Worm (Caenorhabditis elegans): ENCODE results near the gene K07E3.9.
A peak's percentile ranks its signal among the peaks of the same experiment; 100 is the strongest.

K07E3.9 gene

DNA sequence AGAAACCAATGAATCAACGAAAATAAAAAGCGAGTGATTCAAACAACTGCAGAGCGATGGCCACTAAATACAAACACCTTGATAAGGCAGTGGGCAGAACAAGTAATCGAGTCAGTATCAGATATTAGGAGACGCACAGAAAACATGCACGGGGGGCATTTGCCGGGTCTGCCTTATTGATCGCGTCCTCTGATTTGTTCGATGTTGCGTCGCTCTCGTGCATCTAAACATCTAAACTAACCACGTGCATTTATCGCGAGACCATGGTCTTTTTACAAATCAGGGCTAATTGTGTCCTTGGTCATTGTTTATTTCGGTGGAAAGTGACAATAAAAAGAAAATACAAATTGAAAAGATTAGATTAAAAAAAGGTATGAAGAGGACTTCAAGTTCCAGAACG is 24.1 kb upstream of the K07E3.9 start, which contains the start of gene K07E3.4:
TSS of gene K07E3.4 (minus strand) at position 100 of the 400 bp plus-strand sequence.
- TF ChIP-seq ceh-32 (tag; optimal IDR thresholded peaks at IDR 0.05; ENCODE audit: poor library complexity) (no peak), set-16 (GFP tag; IDR thresholded peaks at IDR 0.05) (no peak), dmd-9 (GFP tag; IDR thresholded peaks at IDR 0.05) (no peak), nhr-102 (tag; optimal IDR thresholded peaks at IDR 0.05) (peak; percentile 27), lin-29 (GFP tag; IDR thresholded peaks at IDR 0.05) (no peak), vab-7 (GFP tag; IDR thresholded peaks at IDR 0.05) (no peak), F10B5.3 (tag; optimal IDR thresholded peaks at IDR 0.05) (no peak), zag-1 (tag; optimal IDR thresholded peaks at IDR 0.05) (no peak), hmg-1.1 (GFP tag; IDR thresholded peaks at IDR 0.05) (no peak), lir-3 (tag; optimal IDR thresholded peaks at IDR 0.05) (no peak), hlh-11 (tag; optimal IDR thresholded peaks at IDR 0.05) (peak; percentile 86), mep-1 (tag; optimal IDR thresholded peaks at IDR 0.05) (peak; percentile 82), ztf-7 (tag; optimal IDR thresholded peaks at IDR 0.05) (no peak), saeg-2 (GFP tag; IDR thresholded peaks at IDR 0.05) (no peak), snpc-4 (tag; optimal IDR thresholded peaks at IDR 0.05) (no peak), fos-1 (tag; optimal IDR thresholded peaks at IDR 0.05) (no peak), tra-1 (GFP tag; IDR thresholded peaks at IDR 0.05) (0 out of 2 replicates have a peak, but pooled peaks have one; percentile 31), T20F7.1 (GFP tag; optimal IDR thresholded peaks at IDR 0.05) (peak; percentile 26), zfp-3 (GFP tag; conservative IDR thresholded peaks at IDR 0.05) (no peak; the same call in 1 of the 2 replicates), Y105C5A.15 (GFP tag; IDR thresholded peaks at IDR 0.05) (no peak), jun-1 (tag; optimal IDR thresholded peaks at IDR 0.05) (no peak), daf-12 (tag; optimal IDR thresholded peaks at IDR 0.05) (no peak), egl-43 (GFP tag; IDR thresholded peaks at IDR 0.05) (no peak), F44E2.7 (GFP tag; IDR thresholded peaks at IDR 0.05) (no peak), dmd-6 (GFP tag; IDR thresholded peaks at IDR 0.05) (peak; percentile 70), nhr-237 (tag; optimal IDR thresholded peaks at IDR 0.05) (no peak), snpc-1.2 (GFP tag; IDR thresholded peaks at IDR 0.05) (no peak), hif-1 (tag; optimal IDR thresholded peaks at IDR 0.05) (peak in 1 of 2 experiments; percentile 55), madf-5 (GFP tag; IDR thresholded peaks at IDR 0.05) (no peak), lin-1 (GFP tag; IDR thresholded peaks at IDR 0.05) (peak; percentile 43; the same call in 1 of the 2 replicates), nhr-28 (tag; optimal IDR thresholded peaks at IDR 0.05) (peak; percentile 85), zip-11 (GFP tag; IDR thresholded peaks at IDR 0.05) (no peak), lsy-2 (tag; optimal IDR thresholded peaks at IDR 0.05) (peak in 1 of 2 experiments; percentile 46), dve-1 (tag; optimal IDR thresholded peaks at IDR 0.05; ENCODE audit: insufficient read depth) (peak; percentile 84), daf-8 (GFP tag; IDR thresholded peaks at IDR 0.05) (no peak), lin-39 (tag; optimal IDR thresholded peaks at IDR 0.05) (no peak), fkh-10 (GFP tag; optimal IDR thresholded peaks at IDR 0.05) (no peak), ama-1 (optimal IDR thresholded peaks at IDR 0.05) (peak; percentile 5), mes-2 (tag; optimal IDR thresholded peaks at IDR 0.05; ENCODE audit: poor library complexity, severe bottlenecking) (peak; percentile 50), skn-1 (tag; optimal IDR thresholded peaks at IDR 0.05) (no peak), aha-1 (tag) (peak; percentile 38), spr-3 (GFP tag; optimal IDR thresholded peaks at IDR 0.05) (no peak), Y5F2A.4 (GFP tag; optimal IDR thresholded peaks at IDR 0.05) (no peak), aly-2 (tag; optimal IDR thresholded peaks at IDR 0.05) (no peak), F37D6.2 (tag; optimal IDR thresholded peaks at IDR 0.05) (no peak), lin-13 (GFP tag; optimal IDR thresholded peaks at IDR 0.05) (peak; percentile 9), mdl-1 (tag; optimal IDR thresholded peaks at IDR 0.05) (peak; percentile 67 to 91), nhr-77 (tag; optimal IDR thresholded peaks at IDR 0.05) (peak; percentile 54), ZK337.2 (GFP tag; IDR thresholded peaks at IDR 0.05) (no peak), nhr-25 (tag; optimal IDR thresholded peaks at IDR 0.05; ENCODE audit: borderline replicate concordance, insufficient read depth) (peak; percentile 66), mxl-3 (GFP tag; optimal IDR thresholded peaks at IDR 0.05) (peak; percentile 78), Y48G9A.11 (GFP tag; IDR thresholded peaks at IDR 0.05) (no peak)
